Worm (Caenorhabditis elegans) whole organism, mixed stage, embryonic: Measurements from ENCODE around the gene ndc-80.

Source experiments
- unc-39 ChIP-seq: fragments of 150-350 bp; optimal IDR thresholded peaks from 2 replicates; lab custom pipeline; 2014; ENCODE audit warnings: missing biosample characterization, missing genetic modification characterization
- unc-62 ChIP-seq: fragments of 150-350 bp; optimal IDR thresholded peaks from 2 replicates; lab custom pipeline; 2014; ENCODE audit warnings: missing biosample characterization, missing genetic modification reagents, missing genetic modification characterization

DNA sequence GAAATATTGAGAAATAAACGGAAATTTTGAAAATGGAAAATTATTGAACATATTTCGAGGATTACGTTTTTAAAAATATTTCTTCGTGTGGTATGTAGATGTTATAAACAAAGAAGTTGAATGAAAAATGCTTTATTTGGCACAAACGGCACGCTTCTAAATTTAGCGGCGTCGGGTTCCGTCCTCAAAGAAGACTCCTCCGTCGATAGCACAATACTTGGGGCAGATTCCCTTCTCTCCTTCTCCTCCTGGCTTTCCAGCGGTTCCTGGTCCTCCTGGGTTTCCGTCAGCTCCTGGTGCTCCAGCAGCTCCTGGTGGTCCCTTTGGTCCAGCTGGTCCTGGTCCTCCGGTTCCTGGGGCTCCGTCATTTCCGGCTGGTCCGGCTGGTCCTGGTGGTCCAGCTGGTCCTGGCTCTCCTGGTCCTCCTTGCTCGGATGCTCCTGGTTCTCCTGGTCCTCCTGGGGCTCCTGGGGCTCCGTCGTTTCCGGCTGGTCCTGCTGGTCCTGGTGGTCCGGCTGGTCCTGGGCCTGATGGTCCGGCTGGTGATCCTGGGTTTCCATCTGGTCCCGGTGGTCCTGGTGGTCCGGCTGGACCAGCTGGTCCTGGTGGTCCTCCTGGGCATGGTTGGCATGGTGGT is 1.5 kb upstream of the ndc-80 start, which contains the start of gene W01B6.8:
- no peak for TF ChIP-seq unc-62
- no peak for TF ChIP-seq unc-39
